Worm (Caenorhabditis elegans): ENCODE results near the gene dpy-9.

Gene dpy-9

ce11 chrIV:255379-255857 is 3.6 kb downstream of the dpy-9 start, which contains the start of gene rcat-1 (continued):
- TF ChIP-seq fos-1 (tag; optimal IDR thresholded peaks at IDR 0.05) = no peak
- TF ChIP-seq egl-27 (tag; optimal IDR thresholded peaks at IDR 0.05) = no peak
- TF ChIP-seq ztf-4 (tag; optimal IDR thresholded peaks at IDR 0.05) = no peak
- no peak for TF ChIP-seq lsy-12 (tag; optimal IDR thresholded peaks at IDR 0.05)
- TF ChIP-seq ztf-11 (tag; optimal IDR thresholded peaks at IDR 0.05) = no peak
- TF ChIP-seq zag-1 (tag; optimal IDR thresholded peaks at IDR 0.05) = no peak

- no peak for TF ChIP-seq nfya-1 (tag; optimal IDR thresholded peaks at IDR 0.05; ENCODE audit: insufficient read depth)
- no peak for TF ChIP-seq snpc-4 (tag; optimal IDR thresholded peaks at IDR 0.05)
- TF ChIP-seq ztf-11 (tag; optimal IDR thresholded peaks at IDR 0.05) = no peak
- no peak for TF ChIP-seq ZK546.5 (tag; optimal IDR thresholded peaks at IDR 0.05)
- no peak for TF ChIP-seq nhr-11 (tag; optimal IDR thresholded peaks at IDR 0.05)
- TF ChIP-seq unc-39 (tag; optimal IDR thresholded peaks at IDR 0.05) = no peak
- no peak for TF ChIP-seq elt-3 (tag; optimal IDR thresholded peaks at IDR 0.05)
- no peak for TF ChIP-seq nhr-12 (tag; optimal IDR thresholded peaks at IDR 0.05)
- no peak for TF ChIP-seq nhr-43 (tag; optimal IDR thresholded peaks at IDR 0.05; ENCODE audit: poor library complexity, severe bottlenecking)
- TF ChIP-seq lin-39 (tag; optimal IDR thresholded peaks at IDR 0.05) = no peak
- no peak for TF ChIP-seq unc-62 (GFP tag; optimal IDR thresholded peaks at IDR 0.05)
- TF ChIP-seq elt-1 (tag; optimal IDR thresholded peaks at IDR 0.05) = no peak
- TF ChIP-seq pqm-1 (tag; optimal IDR thresholded peaks at IDR 0.05) = no peak
- TF ChIP-seq skn-1 (tag; optimal IDR thresholded peaks at IDR 0.05) = no peak
- TF ChIP-seq daf-12 (tag; optimal IDR thresholded peaks at IDR 0.05) = no peak
- no peak for TF ChIP-seq ceh-82 (tag; optimal IDR thresholded peaks at IDR 0.05)
- TF ChIP-seq nhr-77 (tag; optimal IDR thresholded peaks at IDR 0.05) = no peak
- no peak for TF ChIP-seq ceh-9 (tag; optimal IDR thresholded peaks at IDR 0.05)
Observed at ce11 chrIV:252454-252853, 6.5 kb downstream of the dpy-9 start, which contains the start of gene grl-19. TSS of gene grl-19 (minus strand) at chrIV:252554.

- TF ChIP-seq nhr-28 (tag; optimal IDR thresholded peaks at IDR 0.05) (no peak), nhr-25 (tag; optimal IDR thresholded peaks at IDR 0.05) (peak; percentile 87), nhr-43 (tag; optimal IDR thresholded peaks at IDR 0.05; ENCODE audit: poor library complexity, severe bottlenecking) (peak; percentile 69), mdl-1 (tag; optimal IDR thresholded peaks at IDR 0.05) (peak; percentile 88), elt-3 (tag; optimal IDR thresholded peaks at IDR 0.05) (peak in 2 of 3 experiments; percentile 61 to 65), R02D3.7 (tag; optimal IDR thresholded peaks at IDR 0.05) (no peak), nhr-23 (tag; optimal IDR thresholded peaks at IDR 0.05) (peak; percentile 78)
Observed at ce11 chrIV:247494-247893, 11.5 kb downstream of the dpy-9 start.

- TF ChIP-seq nhr-25 (tag; optimal IDR thresholded peaks at IDR 0.05) (peak; percentile 44), unc-62 (GFP tag; optimal IDR thresholded peaks at IDR 0.05) (no peak), elt-3 (tag; optimal IDR thresholded peaks at IDR 0.05) (no peak)
Observed at ce11 chrIV:244843-245242, 14.2 kb downstream of the dpy-9 start, which contains the start of gene aass-1. TSS of gene aass-1 (plus strand) at chrIV:245143.

- TF ChIP-seq ztf-4 (tag; optimal IDR thresholded peaks at IDR 0.05) (no peak), nhr-12 (tag; optimal IDR thresholded peaks at IDR 0.05) (no peak), snpc-4 (tag; optimal IDR thresholded peaks at IDR 0.05) (no peak), sea-2 (GFP tag; optimal IDR thresholded peaks at IDR 0.05) (no peak), ceh-9 (tag; optimal IDR thresholded peaks at IDR 0.05) (no peak), egl-27 (tag; optimal IDR thresholded peaks at IDR 0.05) (no peak), unc-39 (tag; optimal IDR thresholded peaks at IDR 0.05) (no peak), lin-15B (tag; optimal IDR thresholded peaks at IDR 0.05) (no peak), pqm-1 (tag; optimal IDR thresholded peaks at IDR 0.05) (no peak), ZK546.5 (tag; optimal IDR thresholded peaks at IDR 0.05) (no peak), nhr-77 (tag; optimal IDR thresholded peaks at IDR 0.05) (no peak), jun-1 (tag; optimal IDR thresholded peaks at IDR 0.05) (no peak), nfya-1 (tag; optimal IDR thresholded peaks at IDR 0.05; ENCODE audit: insufficient read depth) (no peak), lsy-12 (tag; optimal IDR thresholded peaks at IDR 0.05) (no peak), lin-39 (tag; optimal IDR thresholded peaks at IDR 0.05) (no peak), elt-2 (tag; optimal IDR thresholded peaks at IDR 0.05) (no peak), ceh-16 (tag; optimal IDR thresholded peaks at IDR 0.05) (no peak), ama-1 (optimal IDR thresholded peaks at IDR 0.05) (no peak), nhr-67 (tag; optimal IDR thresholded peaks at IDR 0.05) (no peak), elt-1 (tag; optimal IDR thresholded peaks at IDR 0.05) (no peak)
Observed at ce11 chrIV:244278-244677, 14.7 kb downstream of the dpy-9 start.

Data from whole organism, L3 larva.